Worm (Caenorhabditis elegans) whole organism, midembryonic: ENCODE data around the gene R08E3.1.
A peak's percentile ranks its signal among the peaks of the same experiment; 100 is the strongest.

Source experiments
- T22C8.4 ChIP-seq: fragments of 200-800 bp; sonication (Bioruptor generic); IDR thresholded peaks from 2 replicates; pipeline ENCODE4 v1.3.6; 2022; ENCODE audit warnings: missing genetic modification characterization, missing compliant biosample characterization
- cog-1 ChIP-seq: sonication (generic microtip); optimal IDR thresholded peaks from 2 replicates; lab custom pipeline; 2016; ENCODE audit warnings: missing genetic modification characterization, missing compliant biosample characterization
- flt-1 ChIP-seq: fragments of 200-800 bp; sonication (Bioruptor generic); IDR thresholded peaks from 2 replicates; pipeline ENCODE4 v1.3.6; 2022; ENCODE audit warnings: missing genetic modification characterization, missing compliant biosample characterization
- ref-1 ChIP-seq: fragments of 200-800 bp; sonication (Bioruptor generic); conservative IDR thresholded peaks from 2 replicates; pipeline ENCODE4 v1.3.6; 2022; ENCODE audit warnings: missing genetic modification reagents, missing genetic modification characterization, missing compliant biosample characterization
- ztf-23 ChIP-seq: fragments of 200-800 bp; sonication (Bioruptor generic); IDR thresholded peaks from 2 replicates; pipeline ENCODE4 v1.3.6; 2022; ENCODE audit warnings: missing genetic modification reagents, missing genetic modification characterization, missing compliant biosample characterization
- ztf-29 ChIP-seq: fragments of 200-800 bp; sonication (Bioruptor generic); IDR thresholded peaks from 2 replicates; pipeline ENCODE4 v1.3.6; 2022; ENCODE audit warnings: missing genetic modification reagents, missing genetic modification characterization, missing compliant biosample characterization

DNA sequence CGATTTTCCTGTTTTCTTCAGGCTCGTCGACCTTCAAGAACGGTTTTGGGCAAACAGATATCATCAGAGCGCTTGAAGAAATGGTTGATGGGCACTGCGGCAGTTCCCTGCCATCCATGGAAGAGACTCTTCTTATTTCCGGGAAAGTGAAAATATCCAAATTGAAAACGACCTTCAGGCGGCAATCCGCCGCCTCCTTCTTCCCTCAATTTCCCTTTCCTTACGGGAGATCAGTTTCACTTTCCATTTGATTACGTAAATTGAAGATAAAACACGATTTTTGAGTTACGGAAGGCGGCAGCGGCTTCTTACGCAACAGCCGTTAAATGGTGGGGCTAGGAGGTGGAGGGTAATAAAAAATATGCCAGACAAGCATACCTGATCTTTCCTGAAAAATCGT is 13.3 kb upstream of the R08E3.1 start:
- TF ChIP-seq T22C8.4 (no peak), ztf-29 (no peak), cog-1 (tag; lab: Kevin White, UChicago) (peak; percentile 19), ref-1 (no peak), flt-1 (GFP tag; lab: Robert Waterston, UW) (no peak), ztf-23 (no peak)
